Worm (Caenorhabditis elegans) whole organism, early embryonic: ENCODE measurements around the gene ZK688.1.
"Not testable (repeated sequence)": the region's sequence is repeated elsewhere in the genome, so short reads cannot be mapped to it uniquely, and the experiment has no call there.

Experiments
- aly-1 ChIP-seq: sonication (generic microtip); optimal IDR thresholded peaks from 2 replicates; lab custom pipeline; 2016; ENCODE audit warnings: missing genetic modification characterization, missing compliant biosample characterization
- ama-1 ChIP-seq: fragments of 150-350 bp; optimal IDR thresholded peaks from 2 replicates; lab custom pipeline; 2014
- ets-7 ChIP-seq: sonication (generic microtip); optimal IDR thresholded peaks from 2 replicates; lab custom pipeline; 2016; ENCODE audit warnings: missing genotype, missing genetic modification characterization, missing compliant biosample characterization
- flt-1 ChIP-seq: fragments of 200-800 bp; sonication (Bioruptor generic); IDR thresholded peaks from 2 replicates; pipeline ENCODE4 v1.3.6; 2022; ENCODE audit warnings: missing genetic modification characterization, missing compliant biosample characterization
- hmbx-1 ChIP-seq: sonication (generic microtip); optimal IDR thresholded peaks from 2 replicates; lab custom pipeline; 2016; ENCODE audit warnings: mild to moderate bottlenecking, missing genetic modification characterization, missing compliant biosample characterization
- hnd-1 ChIP-seq: sonication (generic microtip); optimal IDR thresholded peaks from 2 replicates; lab custom pipeline; 2016; ENCODE audit warnings: missing genetic modification characterization, missing compliant biosample characterization
- pes-1 ChIP-seq: fragments of 200-800 bp; sonication (Bioruptor generic); IDR thresholded peaks from 2 replicates; pipeline ENCODE4 v1.3.6; 2022; ENCODE audit warnings: missing genetic modification reagents, missing genetic modification characterization, missing compliant biosample characterization
- sea-1 ChIP-seq: fragments of 200-800 bp; sonication (Bioruptor generic); conservative IDR thresholded peaks from 2 replicates; pipeline ENCODE4 v1.3.6; 2022; ENCODE audit warnings: missing genetic modification characterization, missing compliant biosample characterization
- tbx-11 ChIP-seq: fragments of 200-800 bp; sonication (Bioruptor generic); IDR thresholded peaks from 2 replicates; pipeline ENCODE4 v1.3.6; 2022; ENCODE audit warnings: missing genetic modification characterization, missing compliant biosample characterization
- tbx-37 ChIP-seq: fragments of 200-800 bp; sonication (Bioruptor generic); conservative IDR thresholded peaks from 2 replicates; pipeline ENCODE4 v1.3.6; 2022; ENCODE audit warnings: missing genetic modification reagents, missing genetic modification characterization, missing compliant biosample characterization
- tra-4 ChIP-seq: sonication (generic microtip); optimal IDR thresholded peaks from 2 replicates; lab custom pipeline; 2017; ENCODE audit warnings: missing genetic modification characterization, missing compliant biosample characterization

- TF ChIP-seq flt-1; hnd-1 (tag; lab: Kevin White, UChicago); ama-1 (lab: Kevin White, UChicago); tra-4 (tag; lab: Kevin White, UChicago); tbx-37; pes-1 (GFP tag; lab: Robert Waterston, UW); hmbx-1 (tag; lab: Kevin White, UChicago); tbx-11 (GFP tag; lab: Robert Waterston, UW); ets-7 (tag; lab: Kevin White, UChicago); aly-1; sea-1 (GFP tag; lab: Robert Waterston, UW): not testable (repeated sequence)
These were observed 49.7 kb downstream of the ZK688.1 start, which contains the start of gene F54H12.10 for ce11 chrIII:7958922-7959609.
